Worm (Caenorhabditis elegans) whole organism, young adult: ENCODE results near the gene unc-58.
A peak's percentile ranks its signal among the peaks of the same experiment; 100 is the strongest.

ENCODE experiments used
- B0261.1 ChIP-seq: sonication (generic microtip); optimal IDR thresholded peaks from 2 replicates; lab custom pipeline; 2016; ENCODE audit warnings: mild to moderate bottlenecking, missing genetic modification characterization, moderate library complexity, missing compliant biosample characterization
- C17E4.6 ChIP-seq: fragments of 200-800 bp; sonication (Bioruptor generic); IDR thresholded peaks from 2 replicates; pipeline ENCODE4 v1.3.6; 2022; ENCODE audit warnings: missing genetic modification reagents, missing genetic modification characterization, missing compliant biosample characterization
- D2030.7 ChIP-seq: fragments of 200-800 bp; sonication (Bioruptor generic); IDR thresholded peaks from 2 replicates; pipeline ENCODE4 v1.3.6; 2022; ENCODE audit warnings: missing genetic modification reagents, missing genetic modification characterization, missing compliant biosample characterization
- F10E7.11 ChIP-seq: sonication (generic microtip); optimal IDR thresholded peaks from 2 replicates; lab custom pipeline; 2017; ENCODE audit warnings: mild to moderate bottlenecking, missing genetic modification characterization, moderate library complexity, missing compliant biosample characterization
- F23B12.7 ChIP-seq: sonication (generic microtip); optimal IDR thresholded peaks from 2 replicates; lab custom pipeline; 2017; ENCODE audit warnings: missing genetic modification characterization, mild to moderate bottlenecking, missing compliant biosample characterization, antibody characterized with exemption, moderate library complexity; ENCODE audit not compliant: insufficient read depth
- F33H1.4 ChIP-seq: fragments of 200-800 bp; sonication (Bioruptor generic); IDR thresholded peaks from 2 replicates; pipeline ENCODE4 v1.3.6; 2022; ENCODE audit warnings: missing genetic modification reagents, missing genetic modification characterization, missing compliant biosample characterization
- F37B4.10 ChIP-seq: fragments of 200-800 bp; sonication (Bioruptor generic); IDR thresholded peaks from 2 replicates; pipeline ENCODE4 v1.3.6; 2022; ENCODE audit warnings: missing genetic modification characterization, missing compliant biosample characterization
- F57A8.1 ChIP-seq: fragments of 200-800 bp; sonication (Bioruptor generic); optimal IDR thresholded peaks from 2 replicates; lab custom pipeline; 2018; ENCODE audit warnings: mild to moderate bottlenecking, missing genetic modification characterization, moderate library complexity, missing compliant biosample characterization
- K11D2.4 ChIP-seq: fragments of 200-800 bp; sonication (Bioruptor generic); IDR thresholded peaks from 2 replicates; pipeline ENCODE4 v1.3.6; 2022; ENCODE audit warnings: missing genetic modification reagents, missing genetic modification characterization, missing compliant biosample characterization
- Y67H2A.10 ChIP-seq: fragments of 200-800 bp; sonication (Bioruptor generic); conservative IDR thresholded peaks from 2 replicates; pipeline ENCODE4 v1.3.6; 2022; ENCODE audit warnings: missing genetic modification reagents, missing genetic modification characterization, missing compliant biosample characterization
- akir-1 ChIP-seq: fragments of 200-800 bp; sonication (Bioruptor generic); optimal IDR thresholded peaks from 2 replicates; lab custom pipeline; 2018; ENCODE audit warnings: mild to moderate bottlenecking, missing genetic modification characterization, moderate library complexity, missing compliant biosample characterization
- aptf-3 ChIP-seq: fragments of 200-800 bp; sonication (Bioruptor generic); IDR thresholded peaks from 2 replicates; pipeline ENCODE4 v1.3.6; 2022; ENCODE audit warnings: missing genetic modification characterization, missing compliant biosample characterization
- atf-7 ChIP-seq: sonication (generic microtip); optimal IDR thresholded peaks from 2 replicates; lab custom pipeline; 2017; ENCODE audit warnings: mild to moderate bottlenecking, missing genetic modification characterization, missing compliant biosample characterization
- attf-5 ChIP-seq: fragments of 200-800 bp; sonication (Bioruptor generic); optimal IDR thresholded peaks from 2 replicates; lab custom pipeline; 2018; ENCODE audit warnings: mild to moderate bottlenecking, missing genetic modification characterization, missing compliant biosample characterization
- attf-6 ChIP-seq: fragments of 200-800 bp; sonication (Bioruptor generic); IDR thresholded peaks from 2 replicates; pipeline ENCODE4 v1.3.6; 2022; ENCODE audit warnings: missing genetic modification reagents, missing genetic modification characterization, missing compliant biosample characterization
- bed-1 ChIP-seq: fragments of 200-800 bp; sonication (Bioruptor generic); IDR thresholded peaks from 2 replicates; pipeline ENCODE4 v1.3.6; 2022; ENCODE audit warnings: missing genetic modification reagents, missing genetic modification characterization, missing compliant biosample characterization
- ceh-100 ChIP-seq: fragments of 200-800 bp; sonication (Bioruptor generic); IDR thresholded peaks from 2 replicates; pipeline ENCODE4 v1.3.6; 2022; ENCODE audit warnings: missing genetic modification reagents, missing genetic modification characterization, missing compliant biosample characterization
- ceh-40 ChIP-seq: fragments of 200-800 bp; sonication (Bioruptor generic); IDR thresholded peaks from 2 replicates; pipeline ENCODE4 v1.3.6; 2022; ENCODE audit warnings: missing genetic modification characterization, missing compliant biosample characterization
- ceh-79 ChIP-seq: sonication (generic microtip); optimal IDR thresholded peaks from 2 replicates; lab custom pipeline; 2017; ENCODE audit warnings: mild to moderate bottlenecking, missing genetic modification characterization, missing compliant biosample characterization
- die-1 ChIP-seq: sonication (generic microtip); optimal IDR thresholded peaks from 2 replicates; lab custom pipeline; 2016; ENCODE audit warnings: missing genotype, mild to moderate bottlenecking, missing genetic modification characterization, missing compliant biosample characterization
- egl-18 ChIP-seq: fragments of 200-800 bp; sonication (Bioruptor generic); IDR thresholded peaks from 2 replicates; pipeline ENCODE4 v1.3.6; 2022; ENCODE audit warnings: missing genetic modification reagents, missing genetic modification characterization, missing compliant biosample characterization
- egl-44 ChIP-seq: fragments of 200-800 bp; sonication (Bioruptor generic); IDR thresholded peaks from 2 replicates; pipeline ENCODE4 v1.3.6; 2022; ENCODE audit warnings: missing genetic modification reagents, missing genetic modification characterization, missing compliant biosample characterization
- ekl-4 ChIP-seq: fragments of 200-800 bp; sonication (Bioruptor generic); IDR thresholded peaks from 2 replicates; pipeline ENCODE4 v1.3.6; 2022; ENCODE audit warnings: missing genetic modification reagents, missing genetic modification characterization, missing compliant biosample characterization
- fkh-3 ChIP-seq: sonication (generic microtip); optimal IDR thresholded peaks from 2 replicates; lab custom pipeline; 2016; ENCODE audit warnings: mild to moderate bottlenecking, missing genetic modification characterization, missing compliant biosample characterization
- hlh-12 ChIP-seq: sonication (generic microtip); optimal IDR thresholded peaks from 2 replicates; lab custom pipeline; 2016; ENCODE audit warnings: missing genetic modification characterization, missing compliant biosample characterization
- hlh-26 ChIP-seq: fragments of 200-800 bp; sonication (Bioruptor generic); conservative IDR thresholded peaks from 2 replicates; pipeline ENCODE4 v1.3.6; 2022; ENCODE audit warnings: missing genetic modification reagents, missing genetic modification characterization, missing compliant biosample characterization
- hmg-1.2 ChIP-seq: fragments of 200-800 bp; sonication (Bioruptor generic); IDR thresholded peaks from 2 replicates; pipeline ENCODE4 v1.3.6; 2022; ENCODE audit warnings: missing genetic modification reagents, missing genetic modification characterization, missing compliant biosample characterization
- hrde-1 ChIP-seq: sonication (generic microtip); optimal IDR thresholded peaks from 2 replicates; lab custom pipeline; 2016; ENCODE audit warnings: missing genetic modification characterization, mild to moderate bottlenecking, missing compliant biosample characterization, moderate library complexity, missing genotype, missing genetic modification reagents, borderline replicate concordance
- lin-26 ChIP-seq: fragments of 200-800 bp; sonication (Bioruptor generic); IDR thresholded peaks from 2 replicates; pipeline ENCODE4 v1.3.6; 2022; ENCODE audit warnings: missing genetic modification reagents, missing genetic modification characterization, missing compliant biosample characterization
- lin-40 ChIP-seq: sonication (generic microtip); optimal IDR thresholded peaks from 2 replicates; lab custom pipeline; 2016; ENCODE audit warnings: missing genetic modification characterization, mild to moderate bottlenecking, missing compliant biosample characterization, missing genotype, missing genetic modification reagents
- lsl-1 ChIP-seq: fragments of 200-800 bp; sonication (Bioruptor generic); optimal IDR thresholded peaks from 2 replicates; lab custom pipeline; 2018; ENCODE audit warnings: mild to moderate bottlenecking, missing genetic modification characterization, moderate library complexity, missing compliant biosample characterization
- madf-3 ChIP-seq: fragments of 200-800 bp; sonication (Bioruptor generic); IDR thresholded peaks from 2 replicates; pipeline ENCODE4 v1.3.6; 2022; ENCODE audit warnings: missing genetic modification reagents, missing genetic modification characterization, missing compliant biosample characterization
- madf-6 ChIP-seq: fragments of 200-800 bp; sonication (Bioruptor generic); IDR thresholded peaks from 2 replicates; pipeline ENCODE4 v1.3.6; 2022; ENCODE audit warnings: missing genetic modification reagents, missing genetic modification characterization, missing compliant biosample characterization
- mel-28 ChIP-seq: sonication (generic microtip); optimal IDR thresholded peaks from 2 replicates; lab custom pipeline; 2016; ENCODE audit warnings: borderline replicate concordance, mild to moderate bottlenecking, missing genetic modification characterization, missing compliant biosample characterization
- nfya-2 ChIP-seq: fragments of 200-800 bp; sonication (Bioruptor generic); IDR thresholded peaks from 2 replicates; pipeline ENCODE4 v1.3.6; 2022; ENCODE audit warnings: missing genetic modification reagents, missing genetic modification characterization, missing compliant biosample characterization
- nfyb-1 ChIP-seq: fragments of 200-800 bp; sonication (Bioruptor generic); IDR thresholded peaks from 2 replicates; pipeline ENCODE4 v1.3.6; 2022; ENCODE audit warnings: missing genetic modification reagents, missing genetic modification characterization, missing compliant biosample characterization
- pbrm-1 ChIP-seq: fragments of 200-800 bp; sonication (Bioruptor generic); IDR thresholded peaks from 2 replicates; pipeline ENCODE4 v1.3.6; 2022; ENCODE audit warnings: missing genetic modification reagents, missing genetic modification characterization, missing compliant biosample characterization
- pha-4 ChIP-seq: fragments of 150-350 bp; sonication (generic microtip); optimal IDR thresholded peaks from 2 replicates; lab custom pipeline; 2014; ENCODE audit warnings: missing biosample characterization, missing genetic modification reagents, missing genetic modification characterization
- rcor-1 ChIP-seq: fragments of 200-800 bp; sonication (Bioruptor generic); IDR thresholded peaks from 2 replicates; pipeline ENCODE4 v1.3.6; 2022; ENCODE audit warnings: missing genetic modification reagents, missing genetic modification characterization, missing compliant biosample characterization
- rec-8 ChIP-seq, 2 experiments: sonication (generic microtip); optimal IDR thresholded peaks; 2 replicates each; lab custom pipeline; 2016; ENCODE audit warnings: mild to moderate bottlenecking in 2 of 2, missing genetic modification characterization in 2 of 2, missing genetic modification reagents in 2 of 2, missing genotype in 2 of 2, missing biosample characterization in 1 of 2, missing compliant biosample characterization in 1 of 2, moderate library complexity in 1 of 2
- rpc-1 ChIP-seq, 2 experiments: fragments of 150-350 bp in 1 of 2; sonication (generic microtip) in 1 of 2; optimal IDR thresholded peaks; 2 replicates each; lab custom pipeline; 2014 to 2018; ENCODE audit warnings: missing biosample characterization in 1 of 2, missing genetic modification characterization in 1 of 2, missing genetic modification reagents in 1 of 2, missing genotype in 1 of 2
- sdz-38 ChIP-seq: sonication (generic microtip); optimal IDR thresholded peaks from 2 replicates; lab custom pipeline; 2016; ENCODE audit warnings: missing genotype, missing genetic modification characterization, missing compliant biosample characterization
- sea-2 ChIP-seq: fragments of 200-800 bp; sonication (Bioruptor generic); IDR thresholded peaks from 2 replicates; pipeline ENCODE4 v1.3.6; 2022; ENCODE audit warnings: missing genetic modification characterization, missing compliant biosample characterization
- snpc-1.1 ChIP-seq: sonication (generic microtip); optimal IDR thresholded peaks from 2 replicates; lab custom pipeline; 2017; ENCODE audit warnings: missing genetic modification characterization, mild to moderate bottlenecking, missing compliant biosample characterization, antibody characterized with exemption, moderate library complexity, missing genotype, missing genetic modification reagents; ENCODE audit not compliant: insufficient read depth
- sptf-2 ChIP-seq: fragments of 200-800 bp; sonication (Bioruptor generic); optimal IDR thresholded peaks from 2 replicates; lab custom pipeline; 2018; ENCODE audit warnings: mild to moderate bottlenecking, missing genetic modification characterization, missing compliant biosample characterization
- tbx-9 ChIP-seq: sonication (generic microtip); optimal IDR thresholded peaks from 2 replicates; lab custom pipeline; 2016; ENCODE audit warnings: borderline replicate concordance, missing genetic modification characterization, inconsistent platforms, missing compliant biosample characterization
- xnd-1 ChIP-seq: sonication (generic microtip); optimal IDR thresholded peaks from 2 replicates; lab custom pipeline; 2016; ENCODE audit warnings: missing genotype, missing genetic modification reagents, missing genetic modification characterization, missing compliant biosample characterization
- ztf-18 ChIP-seq: sonication (generic microtip); optimal IDR thresholded peaks from 2 replicates; lab custom pipeline; 2016; ENCODE audit warnings: missing genotype, mild to moderate bottlenecking, missing genetic modification characterization, missing compliant biosample characterization
- ztf-28 ChIP-seq: fragments of 200-800 bp; sonication (Bioruptor generic); IDR thresholded peaks from 2 replicates; pipeline ENCODE4 v1.3.6; 2022; ENCODE audit warnings: missing genetic modification reagents, missing genetic modification characterization, missing compliant biosample characterization

unc-58 gene

DNA sequence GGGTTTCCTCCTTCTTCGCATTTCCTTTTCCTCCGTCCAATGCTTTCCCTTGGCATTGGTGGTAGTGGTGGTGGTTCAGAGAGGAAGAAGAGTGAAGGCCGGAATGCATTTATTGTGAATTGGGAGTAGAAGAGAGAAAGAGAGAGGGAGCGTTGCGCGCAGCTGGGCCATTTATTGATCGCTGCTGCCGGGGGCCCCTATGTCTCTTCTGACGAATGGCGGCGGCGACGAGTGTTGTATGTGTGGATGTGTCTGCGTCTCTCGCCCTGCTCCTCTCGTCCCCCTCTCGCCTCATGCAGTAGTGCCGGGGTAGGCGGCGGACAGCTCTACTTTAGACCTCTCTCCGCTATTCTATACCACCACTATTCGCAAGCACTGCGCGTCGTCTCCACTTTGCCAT lies 13.6 kb upstream of the unc-58 start, which contains the start of gene unc-115 (continued):
- TF ChIP-seq mel-28 (tag; lab: Kevin White, UChicago) (no peak), ekl-4 (peak; percentile 72), rec-8 (tag; optimal IDR thresholded peaks at IDR 0.05; lab: Kevin White, UChicago) (no peak), F57A8.1 (no peak), attf-6 (GFP tag; lab: Robert Waterston, UW) (no peak), sea-2 (no peak), lin-40 (peak; percentile 80), ztf-28 (GFP tag; lab: Robert Waterston, UW) (no peak), sptf-2 (GFP tag; lab: Kevin White, UChicago) (no peak), B0261.1 (tag; lab: Kevin White, UChicago) (peak; percentile 30), D2030.7 (no peak), madf-3 (no peak), aptf-3 (GFP tag; lab: Robert Waterston, UW) (no peak), pha-4 (tag; lab: Kevin White, UChicago) (no peak), hlh-12 (tag; lab: Kevin White, UChicago) (no peak), hrde-1 (tag; lab: Kevin White, UChicago) (no peak), die-1 (tag; lab: Kevin White, UChicago) (peak; percentile 61), akir-1 (GFP tag; lab: Kevin White, UChicago) (no peak), F37B4.10 (no peak), F10E7.11 (tag; lab: Kevin White, UChicago) (no peak), hmg-1.2 (GFP tag; lab: Robert Waterston, UW) (peak; percentile 77), nfyb-1 (GFP tag; lab: Robert Waterston, UW) (peak; percentile 62; the same call in 1 of the 2 replicates), F23B12.7 (tag; lab: Kevin White, UChicago) (peak; percentile 10), xnd-1 (tag; lab: Kevin White, UChicago) (no peak), F33H1.4 (GFP tag; lab: Robert Waterston, UW) (no peak), sdz-38 (tag; lab: Kevin White, UChicago) (no peak), madf-6 (GFP tag; lab: Robert Waterston, UW) (no peak), egl-44 (peak; percentile 53; the same call in 1 of the 2 replicates), fkh-3 (tag; lab: Kevin White, UChicago) (no peak), lsl-1 (GFP tag; lab: Kevin White, UChicago) (no peak), ceh-40 (GFP tag; lab: Robert Waterston, UW) (no peak), ceh-100 (GFP tag; lab: Robert Waterston, UW) (no peak), ztf-18 (no peak), egl-18 (GFP tag; lab: Robert Waterston, UW) (no peak), pbrm-1 (GFP tag; lab: Robert Waterston, UW) (peak; percentile 69), C17E4.6 (GFP tag; lab: Robert Waterston, UW) (no peak), rcor-1 (GFP tag; lab: Robert Waterston, UW) (peak; percentile 65), Y67H2A.10 (no peak), ceh-79 (tag; lab: Kevin White, UChicago) (no peak), snpc-1.1 (tag; lab: Kevin White, UChicago) (no peak), atf-7 (peak; percentile 49), lin-26 (GFP tag; lab: Robert Waterston, UW) (0 out of 2 replicates have a peak, but pooled peaks have one; percentile 7), K11D2.4 (GFP tag; lab: Robert Waterston, UW) (peak; percentile 63; the same call in 1 of the 2 replicates), rpc-1 (optimal IDR thresholded peaks at IDR 0.05; lab: Kevin White, UChicago) (no peak), rpc-1 (tag; optimal IDR thresholded peaks at IDR 0.05; lab: Kevin White, UChicago) (no peak), tbx-9 (tag; lab: Kevin White, UChicago) (no peak), attf-5 (GFP tag; lab: Kevin White, UChicago) (peak; percentile 67), hlh-26 (no peak), nfya-2 (GFP tag; lab: Robert Waterston, UW) (no peak), bed-1 (GFP tag; lab: Robert Waterston, UW) (no peak)
